Worm (Caenorhabditis elegans): ENCODE measurements around the gene srz-37.

The srz-37 gene

ce11 chrIV:3505940-3506339 is 24.3 kb upstream of the srz-37 start (continued):
- TF ChIP-seq F49E8.2 (tag; optimal IDR thresholded peaks at IDR 0.05; ENCODE audit: borderline replicate concordance) (no peak), F44E2.7 (GFP tag; IDR thresholded peaks at IDR 0.05) (no peak), dpl-1 (GFP tag; optimal IDR thresholded peaks at IDR 0.05) (no peak), Y75B8A.6 (GFP tag; IDR thresholded peaks at IDR 0.05) (no peak), fkh-10 (GFP tag; optimal IDR thresholded peaks at IDR 0.05) (no peak), daf-16 (GFP tag; optimal IDR thresholded peaks at IDR 0.05) (no peak), daf-16 (tag; optimal IDR thresholded peaks at IDR 0.05) (no peak), spr-3 (GFP tag; optimal IDR thresholded peaks at IDR 0.05) (no peak), mes-2 (tag; optimal IDR thresholded peaks at IDR 0.05; ENCODE audit: poor library complexity, severe bottlenecking) (peak; percentile 67), mxl-3 (GFP tag; optimal IDR thresholded peaks at IDR 0.05) (peak; percentile 42), ceh-82 (tag; optimal IDR thresholded peaks at IDR 0.05) (no peak), hlh-11 (tag; optimal IDR thresholded peaks at IDR 0.05) (no peak), ama-1 (optimal IDR thresholded peaks at IDR 0.05) (peak; percentile 2), Y48G9A.11 (GFP tag; IDR thresholded peaks at IDR 0.05) (peak; percentile 32; the same call in 1 of the 2 replicates), lin-1 (GFP tag; IDR thresholded peaks at IDR 0.05) (no peak), Y105C5A.15 (GFP tag; IDR thresholded peaks at IDR 0.05) (0 out of 2 replicates have a peak, but pooled peaks have one; percentile 33)

- TF ChIP-seq fos-1 (tag; optimal IDR thresholded peaks at IDR 0.05): no peak
- no peak for TF ChIP-seq Y48G9A.11 (GFP tag; IDR thresholded peaks at IDR 0.05)
- TF ChIP-seq mdl-1 (tag; optimal IDR thresholded peaks at IDR 0.05): no peak
- TF ChIP-seq zfp-3 (GFP tag; conservative IDR thresholded peaks at IDR 0.05): no peak
Measured at ce11 chrIV:3504144-3504543, 22.5 kb upstream of the srz-37 start, which contains the start of gene srz-83. TSS of gene srz-83 (plus strand) at chrIV:3504444.

- TF ChIP-seq unc-62 (GFP tag; optimal IDR thresholded peaks at IDR 0.05 in 1 of 2): peak in 1 of 2 experiments; percentile 80
- TF ChIP-seq unc-62 (tag; optimal IDR thresholded peaks at IDR 0.05): no peak
- peak; percentile 90 for TF ChIP-seq aha-1 (tag)
- no peak for TF ChIP-seq nhr-6 (tag; optimal IDR thresholded peaks at IDR 0.05)
- TF ChIP-seq set-16 (GFP tag; IDR thresholded peaks at IDR 0.05): 0 out of 2 replicates have a peak, but pooled peaks have one; percentile 9
- TF ChIP-seq snpc-4 (tag; optimal IDR thresholded peaks at IDR 0.05): no peak
Measured at ce11 chrIV:3501981-3502736, 20.5 kb upstream of the srz-37 start.

- TF ChIP-seq snpc-4 (tag; optimal IDR thresholded peaks at IDR 0.05) (no peak), dmd-8 (GFP tag; IDR thresholded peaks at IDR 0.05) (no peak), duxl-1 (tag; optimal IDR thresholded peaks at IDR 0.05; ENCODE audit: poor library complexity) (no peak), fos-1 (tag; optimal IDR thresholded peaks at IDR 0.05) (no peak), D1046.2 (GFP tag; IDR thresholded peaks at IDR 0.05) (no peak), nhr-25 (tag; optimal IDR thresholded peaks at IDR 0.05; ENCODE audit: borderline replicate concordance, insufficient read depth) (no peak), ces-1 (GFP tag; optimal IDR thresholded peaks at IDR 0.05) (no peak), mxl-3 (GFP tag; optimal IDR thresholded peaks at IDR 0.05) (no peak), F26F4.8 (GFP tag; conservative IDR thresholded peaks at IDR 0.05) (no peak), spr-1 (tag; optimal IDR thresholded peaks at IDR 0.05) (no peak), unc-39 (tag; optimal IDR thresholded peaks at IDR 0.05) (no peak), Y75B8A.6 (GFP tag; IDR thresholded peaks at IDR 0.05) (no peak), madf-9 (GFP tag; conservative IDR thresholded peaks at IDR 0.05) (no peak), dmd-6 (GFP tag; IDR thresholded peaks at IDR 0.05) (no peak), arid-1 (GFP tag; conservative IDR thresholded peaks at IDR 0.05) (no peak)
Measured at ce11 chrIV:3497909-3498308, 16.2 kb upstream of the srz-37 start, which contains the start of gene ceh-53. TSS of gene ceh-53 (plus strand) at chrIV:3498209.
